Worm (Caenorhabditis elegans): Measurements from ENCODE around the gene sre-54.

ce11 chrII:12328994-12329393 is 3.7 kb upstream of the sre-54 start, which contains the start of gene sre-55:
- TF ChIP-seq cog-1 (tag; optimal IDR thresholded peaks at IDR 0.05) (no peak), flt-1 (GFP tag; IDR thresholded peaks at IDR 0.05) (no peak), T22C8.4 (GFP tag; IDR thresholded peaks at IDR 0.05) (no peak), tab-1 (GFP tag; IDR thresholded peaks at IDR 0.05) (no peak), klf-2 (GFP tag; conservative IDR thresholded peaks at IDR 0.05) (no peak), ztf-23 (GFP tag; IDR thresholded peaks at IDR 0.05) (no peak)

Data from whole organism, midembryonic.